Worm (Caenorhabditis elegans): ENCODE results near the gene C47D12.2.

Gene C47D12.2

ce11 chrII:11636617-11637016, 39.5 kb upstream of the C47D12.2 start (continued):
- no peak for TF ChIP-seq lin-38 (GFP tag; IDR thresholded peaks at IDR 0.05)
- no peak for TF ChIP-seq gei-8 (GFP tag; optimal IDR thresholded peaks at IDR 0.05)
- peak in 1 of 2 experiments; percentile 3 for TF ChIP-seq hif-1 (tag; optimal IDR thresholded peaks at IDR 0.05)
- TF ChIP-seq lin-1 (GFP tag; IDR thresholded peaks at IDR 0.05), result no peak
- no peak for TF ChIP-seq dmd-9 (GFP tag; IDR thresholded peaks at IDR 0.05)
- TF ChIP-seq zfp-3 (GFP tag; conservative IDR thresholded peaks at IDR 0.05), result no peak
- no peak for TF ChIP-seq nhr-237 (tag; optimal IDR thresholded peaks at IDR 0.05)
- TF ChIP-seq dpl-1 (GFP tag; optimal IDR thresholded peaks at IDR 0.05), result no peak
- peak; percentile 24 for TF ChIP-seq mes-2 (tag; optimal IDR thresholded peaks at IDR 0.05; ENCODE audit: poor library complexity, severe bottlenecking)
- 0 out of 2 replicates have a peak, but pooled peaks have one; percentile 14 for TF ChIP-seq F26F4.8 (GFP tag; conservative IDR thresholded peaks at IDR 0.05)

- TF ChIP-seq ceh-20 (GFP tag; IDR thresholded peaks at IDR 0.05), result no peak
- peak; percentile 50 for TF ChIP-seq mep-1 (tag; optimal IDR thresholded peaks at IDR 0.05)
- no peak for TF ChIP-seq Y105C5A.15 (GFP tag; IDR thresholded peaks at IDR 0.05)
- no peak for TF ChIP-seq ztf-11 (tag; optimal IDR thresholded peaks at IDR 0.05)
- TF ChIP-seq nhr-48 (tag; optimal IDR thresholded peaks at IDR 0.05), result peak; percentile 17
- TF ChIP-seq T26A8.4 (GFP tag; IDR thresholded peaks at IDR 0.05), result peak; percentile 62; the same call in 1 of the 2 replicates
- peak in 1 of 2 experiments; percentile 7 for TF ChIP-seq hif-1 (tag; optimal IDR thresholded peaks at IDR 0.05)
- peak; percentile 49 for TF ChIP-seq nhr-102 (tag; optimal IDR thresholded peaks at IDR 0.05)
- no peak for TF ChIP-seq ZK337.2 (GFP tag; IDR thresholded peaks at IDR 0.05)
- 0 out of 2 replicates have a peak, but pooled peaks have one; percentile 10 for TF ChIP-seq mdt-29 (GFP tag; IDR thresholded peaks at IDR 0.05)
- TF ChIP-seq lsy-2 (tag; optimal IDR thresholded peaks at IDR 0.05), result peak in 1 of 2 experiments; percentile 18
- TF ChIP-seq zip-2 (tag; optimal IDR thresholded peaks at IDR 0.05), result no peak
- no peak for TF ChIP-seq fkh-10 (GFP tag; optimal IDR thresholded peaks at IDR 0.05)
- no peak for TF ChIP-seq tra-1 (GFP tag; IDR thresholded peaks at IDR 0.05)
- peak; percentile 24 for TF ChIP-seq aha-1 (tag)
- no peak for TF ChIP-seq zip-11 (GFP tag; IDR thresholded peaks at IDR 0.05)
- 0 out of 2 replicates have a peak, but pooled peaks have one; percentile 37 for TF ChIP-seq madf-9 (GFP tag; conservative IDR thresholded peaks at IDR 0.05)
- TF ChIP-seq nhr-41 (GFP tag; IDR thresholded peaks at IDR 0.05), result no peak
- TF ChIP-seq lin-13 (GFP tag; optimal IDR thresholded peaks at IDR 0.05), result no peak
- 0 out of 2 replicates have a peak, but pooled peaks have one; percentile 15 for TF ChIP-seq pha-4 (GFP tag; IDR thresholded peaks at IDR 0.05)
- TF ChIP-seq pha-4 (tag; optimal IDR thresholded peaks at IDR 0.05), result no peak
- 0 out of 2 replicates have a peak, but pooled peaks have one; percentile 8 for TF ChIP-seq hmg-1.1 (GFP tag; IDR thresholded peaks at IDR 0.05)
- no peak for TF ChIP-seq lin-39 (tag; optimal IDR thresholded peaks at IDR 0.05)
- TF ChIP-seq dve-1 (tag; optimal IDR thresholded peaks at IDR 0.05; ENCODE audit: insufficient read depth), result peak; percentile 74
- peak; percentile 84 for TF ChIP-seq nhr-25 (tag; optimal IDR thresholded peaks at IDR 0.05; ENCODE audit: borderline replicate concordance, insufficient read depth)
- TF ChIP-seq T20F7.1 (GFP tag; optimal IDR thresholded peaks at IDR 0.05), result no peak
- no peak for TF ChIP-seq F37D6.2 (tag; optimal IDR thresholded peaks at IDR 0.05)
- TF ChIP-seq daf-16 (GFP tag; optimal IDR thresholded peaks at IDR 0.05), result no peak
- TF ChIP-seq daf-16 (tag; optimal IDR thresholded peaks at IDR 0.05), result peak; percentile 32
- TF ChIP-seq R02D3.7 (tag; optimal IDR thresholded peaks at IDR 0.05), result no peak
- no peak for TF ChIP-seq nhr-76 (tag; optimal IDR thresholded peaks at IDR 0.05)
- no peak for TF ChIP-seq mxl-2 (GFP tag; conservative IDR thresholded peaks at IDR 0.05)
- no peak for TF ChIP-seq Y5F2A.4 (GFP tag; optimal IDR thresholded peaks at IDR 0.05)
- 0 out of 2 replicates have a peak, but pooled peaks have one; percentile 15 for TF ChIP-seq nhr-42 (GFP tag; IDR thresholded peaks at IDR 0.05)
- no peak for TF ChIP-seq lin-29 (GFP tag; IDR thresholded peaks at IDR 0.05)
- no peak for TF ChIP-seq snpc-4 (tag; optimal IDR thresholded peaks at IDR 0.05)
- TF ChIP-seq daf-19 (GFP tag; conservative IDR thresholded peaks at IDR 0.05), result no peak
- no peak for TF ChIP-seq snpc-1.2 (GFP tag; IDR thresholded peaks at IDR 0.05)
- no peak for TF ChIP-seq ztf-7 (tag; optimal IDR thresholded peaks at IDR 0.05)
These were observed 38.8 kb upstream of the C47D12.2 start for ce11 chrII:11637189-11637754.
